Worm (Caenorhabditis elegans): Measurements from ENCODE around the gene gst-3.

The gst-3 gene

DNA sequence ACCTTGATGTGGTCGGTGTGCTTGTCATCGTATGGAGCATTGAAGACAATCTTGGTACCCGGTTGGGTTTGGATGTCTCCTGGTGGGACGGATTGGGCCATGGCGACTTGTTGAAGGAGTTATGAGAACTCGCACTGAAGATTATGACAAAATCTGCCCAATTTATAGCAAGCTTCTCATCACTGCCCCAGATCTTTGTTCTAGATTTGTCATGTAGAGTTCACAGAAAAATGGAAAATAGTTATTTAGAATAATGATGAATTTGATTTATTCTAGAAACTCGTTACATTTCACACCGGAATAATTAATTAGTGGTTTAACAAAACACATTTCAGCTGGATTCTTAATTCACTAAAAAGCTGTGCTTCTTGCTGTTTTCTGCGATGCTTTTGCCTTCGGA is 3.6 kb upstream of the gst-3 start, which contains the start of gene msp-38:
Gene msp-38, minus strand, starts transcription at position 101 of the 400 bp plus-strand sequence.
- no peak for TF ChIP-seq let-607 (tag; optimal IDR thresholded peaks at IDR 0.05)
- no peak for TF ChIP-seq unc-62 (GFP tag; optimal IDR thresholded peaks at IDR 0.05)
- TF ChIP-seq egrh-3 (GFP tag; IDR thresholded peaks at IDR 0.05) = no peak
- TF ChIP-seq ceh-100 (GFP tag; IDR thresholded peaks at IDR 0.05) = no peak
- TF ChIP-seq die-1 (tag; optimal IDR thresholded peaks at IDR 0.05) = no peak
- no peak for TF ChIP-seq attf-6 (GFP tag; IDR thresholded peaks at IDR 0.05)
- TF ChIP-seq F22D6.2 (tag; optimal IDR thresholded peaks at IDR 0.05) = no peak
- no peak for TF ChIP-seq bed-2 (GFP tag; IDR thresholded peaks at IDR 0.05)
- no peak for TF ChIP-seq F52B5.7 (tag; optimal IDR thresholded peaks at IDR 0.05)
- no peak for TF ChIP-seq Y67H2A.10 (GFP tag; conservative IDR thresholded peaks at IDR 0.05)
- TF ChIP-seq chd-7 (tag; optimal IDR thresholded peaks at IDR 0.05) = no peak
- TF ChIP-seq hlh-26 (GFP tag; conservative IDR thresholded peaks at IDR 0.05) = no peak
- no peak for TF ChIP-seq efl-1 (GFP tag; optimal IDR thresholded peaks at IDR 0.05)
- TF ChIP-seq snpc-1.3 (tag; optimal IDR thresholded peaks at IDR 0.05; ENCODE audit: insufficient read depth) = no peak

DNA sequence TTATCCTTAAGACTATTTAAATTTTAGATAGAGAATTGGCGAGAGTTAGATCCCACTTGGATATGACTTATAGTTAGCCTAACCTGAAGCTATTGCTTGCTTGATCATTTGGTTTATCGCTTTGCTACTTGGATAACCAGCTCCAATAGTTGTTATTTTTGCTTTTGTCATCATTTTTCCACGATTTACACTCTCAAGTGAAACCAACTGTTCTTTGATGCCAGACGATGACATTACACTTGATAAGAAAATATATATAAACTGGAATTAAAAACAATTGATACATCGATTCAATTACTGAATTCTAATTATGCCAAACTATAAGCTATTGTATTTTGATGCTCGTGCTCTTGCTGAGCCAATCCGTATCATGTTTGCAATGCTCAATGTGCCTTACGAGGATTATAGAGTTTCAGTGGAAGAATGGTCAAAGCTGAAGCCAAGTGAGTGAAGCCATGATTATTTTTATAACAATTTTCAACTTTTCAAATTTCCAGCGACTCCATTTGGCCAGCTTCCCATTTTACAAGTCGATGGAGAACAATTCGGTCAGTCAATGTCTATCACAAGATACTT is 2.0 kb upstream of the gst-3 start, which contains the start of the genes gst-2, gst-4 and dhs-12:
Gene gst-2, minus strand, starts transcription at position 132 of the 576 bp plus-strand sequence.
Gene gst-4, plus strand, starts transcription at position 296 of the 576 bp plus-strand sequence.
Gene dhs-12, plus strand, starts transcription at position 526 of the 576 bp plus-strand sequence.
- no peak for TF ChIP-seq dox-1 (GFP tag; IDR thresholded peaks at IDR 0.05)
- no peak for TF ChIP-seq rcor-1 (GFP tag; IDR thresholded peaks at IDR 0.05)
- TF ChIP-seq ceh-79 (tag; optimal IDR thresholded peaks at IDR 0.05) = no peak
- no peak for TF ChIP-seq nfyb-1 (GFP tag; IDR thresholded peaks at IDR 0.05)
- TF ChIP-seq attf-3 (GFP tag; conservative IDR thresholded peaks at IDR 0.05) = no peak
- TF ChIP-seq somi-1 (GFP tag; optimal IDR thresholded peaks at IDR 0.05) = no peak
- TF ChIP-seq mcd-1 (GFP tag; IDR thresholded peaks at IDR 0.05) = no peak
- TF ChIP-seq lin-40 (tag; optimal IDR thresholded peaks at IDR 0.05) = no peak
- TF ChIP-seq ztf-26 (tag; optimal IDR thresholded peaks at IDR 0.05) = no peak
- TF ChIP-seq nfya-2 (GFP tag; IDR thresholded peaks at IDR 0.05) = no peak
- TF ChIP-seq lsy-27 (tag; optimal IDR thresholded peaks at IDR 0.05; ENCODE audit: borderline replicate concordance, insufficient read depth) = no peak
- TF ChIP-seq cebp-1 (GFP tag; IDR thresholded peaks at IDR 0.05) = no peak
- TF ChIP-seq cebp-1 (tag; optimal IDR thresholded peaks at IDR 0.05) = no peak
- TF ChIP-seq nhr-90 (tag; optimal IDR thresholded peaks at IDR 0.05) = no peak
- TF ChIP-seq tbp1 (GFP tag; optimal IDR thresholded peaks at IDR 0.05) = no peak
- TF ChIP-seq ccch-3 (GFP tag; optimal IDR thresholded peaks at IDR 0.05) = no peak

DNA sequence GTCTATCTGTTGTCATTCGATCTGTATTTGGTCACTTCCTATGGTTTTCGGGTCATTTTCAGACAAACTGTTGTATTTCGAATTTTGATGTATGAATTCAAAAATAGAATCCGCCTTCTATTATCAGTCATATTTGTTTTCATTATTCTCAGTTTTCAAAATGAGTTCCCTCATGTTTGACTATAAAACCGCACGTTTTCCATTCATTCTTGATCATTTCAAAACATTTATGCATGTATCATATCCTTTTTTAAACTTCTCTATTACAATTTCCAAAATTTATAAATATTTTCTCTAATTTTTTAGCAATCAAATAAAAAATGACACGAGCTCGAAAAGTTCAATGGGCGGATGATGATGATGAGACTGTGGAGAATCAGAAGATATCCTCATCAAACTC is 2.2 kb downstream of the gst-3 start, which contains the start of gene K08F4.12:
Gene K08F4.12, plus strand, starts transcription at position 301 of the 400 bp plus-strand sequence.
- TF ChIP-seq fkh-3 (tag; optimal IDR thresholded peaks at IDR 0.05) (no peak), egl-18 (GFP tag; IDR thresholded peaks at IDR 0.05) (no peak)

DNA sequence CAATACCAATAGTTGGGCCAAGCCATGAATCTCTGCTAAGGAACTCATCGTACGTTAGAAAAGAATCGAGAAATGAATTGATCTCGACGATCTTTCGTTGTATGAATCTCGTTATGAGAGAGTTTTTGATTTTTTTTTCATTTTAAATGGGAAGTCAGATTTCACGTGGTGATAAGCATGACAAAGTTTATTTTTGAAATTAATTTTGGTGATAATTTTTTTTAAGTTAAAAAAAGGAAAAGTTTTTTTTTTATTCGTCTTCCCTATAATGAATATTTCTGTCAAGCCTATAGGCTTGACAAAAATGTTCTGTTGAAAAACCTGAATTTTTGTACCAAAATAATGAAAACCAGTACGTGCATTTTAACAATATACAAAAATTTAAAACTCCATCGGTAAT is 4.2 kb downstream of the gst-3 start, which contains the start of gene K08F4.5:
Gene K08F4.5, minus strand, starts transcription at position 101 of the 400 bp plus-strand sequence.
- TF ChIP-seq egrh-3 (GFP tag; IDR thresholded peaks at IDR 0.05) = no peak
- TF ChIP-seq him-1 (tag; optimal IDR thresholded peaks at IDR 0.05) = no peak

All from whole organism, young adult.